Worm (Caenorhabditis elegans) whole organism, early embryonic: Measurements from ENCODE around the gene str-131.

Experiments
- ama-1 ChIP-seq: fragments of 150-350 bp; optimal IDR thresholded peaks from 2 replicates; lab custom pipeline; 2014
- hmbx-1 ChIP-seq: sonication (generic microtip); optimal IDR thresholded peaks from 2 replicates; lab custom pipeline; 2016; ENCODE audit warnings: mild to moderate bottlenecking, missing genetic modification characterization, missing compliant biosample characterization
- hnd-1 ChIP-seq: sonication (generic microtip); optimal IDR thresholded peaks from 2 replicates; lab custom pipeline; 2016; ENCODE audit warnings: missing genetic modification characterization, missing compliant biosample characterization
- pes-1 ChIP-seq: fragments of 200-800 bp; sonication (Bioruptor generic); IDR thresholded peaks from 2 replicates; pipeline ENCODE4 v1.3.6; 2022; ENCODE audit warnings: missing genetic modification reagents, missing genetic modification characterization, missing compliant biosample characterization
- tbx-11 ChIP-seq: fragments of 200-800 bp; sonication (Bioruptor generic); IDR thresholded peaks from 2 replicates; pipeline ENCODE4 v1.3.6; 2022; ENCODE audit warnings: missing genetic modification characterization, missing compliant biosample characterization
- tbx-37 ChIP-seq: fragments of 200-800 bp; sonication (Bioruptor generic); conservative IDR thresholded peaks from 2 replicates; pipeline ENCODE4 v1.3.6; 2022; ENCODE audit warnings: missing genetic modification reagents, missing genetic modification characterization, missing compliant biosample characterization

DNA sequence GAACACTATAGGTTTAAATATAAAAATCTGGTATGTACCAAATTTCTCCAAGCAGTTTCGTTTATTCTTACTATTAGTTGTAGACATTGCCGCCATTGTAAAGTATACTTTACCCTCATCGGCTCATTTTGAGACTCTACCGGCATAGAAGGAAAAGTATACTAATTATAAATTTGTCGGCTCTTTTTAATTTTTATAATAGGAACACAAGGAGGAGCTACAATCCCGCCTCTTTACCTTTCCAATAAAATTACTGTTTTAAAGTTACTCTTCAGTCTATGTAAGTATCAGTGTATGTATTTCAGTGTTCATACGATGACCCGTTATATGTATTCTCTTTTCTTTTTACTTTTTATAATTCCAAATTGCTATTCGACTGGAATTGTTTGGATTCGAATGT, 17.8 kb upstream of the str-131 start, which contains the start of gene sdz-23:
- TF ChIP-seq hmbx-1 (tag; lab: Kevin White, UChicago) (no peak), pes-1 (GFP tag; lab: Robert Waterston, UW) (no peak), ama-1 (no peak), tbx-11 (GFP tag; lab: Robert Waterston, UW) (no peak), tbx-37 (GFP tag; lab: Robert Waterston, UW) (no peak), hnd-1 (tag; lab: Kevin White, UChicago) (no peak)
